Worm (Caenorhabditis elegans): ENCODE results near the gene C01C4.2.

DNA sequence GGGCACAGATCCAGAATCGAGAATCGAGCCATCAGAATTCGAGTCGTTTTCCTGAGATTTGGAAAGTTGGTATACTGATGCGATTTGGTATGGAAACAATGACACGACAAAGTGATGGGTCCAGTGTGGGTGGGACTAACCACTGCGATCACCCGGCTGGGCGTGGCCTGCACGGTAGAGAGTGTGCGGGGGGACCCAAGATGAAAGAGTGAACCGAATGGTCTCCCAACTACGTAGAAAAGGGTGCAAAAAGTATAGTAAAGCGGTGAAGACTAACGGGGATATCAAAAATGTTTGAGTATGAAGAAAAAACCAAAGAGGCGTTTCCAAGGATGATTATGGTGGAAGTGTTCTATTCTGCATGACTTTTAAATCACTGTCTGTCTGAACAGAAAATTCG is 27.3 kb downstream of the C01C4.2 start, which contains the start of gene fkh-2:
- TF ChIP-seq elt-1 (tag; optimal IDR thresholded peaks at IDR 0.05; ENCODE audit: borderline replicate concordance, insufficient read depth) = no peak
- no peak for TF ChIP-seq pha-4 (tag; optimal IDR thresholded peaks at IDR 0.05)
